Fruit fly (Drosophila melanogaster): ENCODE data around the gene Tmf.

Tmf gene

DNA sequence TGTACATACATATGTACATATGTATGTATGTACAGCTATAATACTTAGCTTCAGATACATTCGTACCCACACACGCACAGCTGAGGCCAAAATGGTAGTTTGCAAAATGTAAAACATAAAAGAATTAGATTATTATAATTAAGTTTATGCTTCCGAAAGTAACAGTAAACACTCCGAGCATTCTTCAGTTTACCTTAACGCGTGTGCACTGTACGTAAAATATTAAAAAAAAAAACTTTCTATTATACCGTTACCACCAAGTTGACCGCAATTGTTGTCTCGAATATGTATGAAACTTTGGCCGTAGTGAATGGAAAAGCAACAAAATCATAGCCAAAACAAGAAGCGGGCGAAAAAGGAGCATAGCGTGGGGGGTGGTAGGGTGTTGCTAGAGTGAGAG, 10.4 kb downstream of the Tmf start:
- TF ChIP-seq CG8290 (GFP tag; optimal IDR thresholded peaks at IDR 0.05) = peak; percentile 38
- no peak for TF ChIP-seq CG8290 (tag; optimal IDR thresholded peaks at IDR 0.05)
- TF ChIP-seq gsb-n (tag; optimal IDR thresholded peaks at IDR 0.05) = peak; percentile 85
- peak; percentile 48 for TF ChIP-seq HmgZ (tag; optimal IDR thresholded peaks at IDR 0.05)
- TF ChIP-seq Abd-B (GFP tag; optimal IDR thresholded peaks at IDR 0.05) = peak; percentile 65
- peak; percentile 80 for TF ChIP-seq Sox100B (GFP tag; optimal IDR thresholded peaks at IDR 0.05)
- peak; percentile 71 for TF ChIP-seq CG1529 (GFP tag; optimal IDR thresholded peaks at IDR 0.05)
- TF ChIP-seq Lhr (GFP tag; optimal IDR thresholded peaks at IDR 0.05) = peak; percentile 36
- TF ChIP-seq Hr3 (GFP tag; optimal IDR thresholded peaks at IDR 0.05) = peak; percentile 69
- peak; percentile 91 for TF ChIP-seq vvl (GFP tag; IDR thresholded peaks at IDR 0.05)
- TF ChIP-seq sisA (GFP tag; IDR thresholded peaks at IDR 0.05) = peak; percentile 70
- no peak for TF ChIP-seq ftz-f1 (GFP tag; optimal IDR thresholded peaks at IDR 0.05)
- TF ChIP-seq sens (GFP tag) = peak; percentile 95
- peak; percentile 76 for TF ChIP-seq CG13296 (GFP tag; optimal IDR thresholded peaks at IDR 0.05)
- TF ChIP-seq kay (GFP tag; optimal IDR thresholded peaks at IDR 0.05) = peak; percentile 61
- no peak for TF ChIP-seq lov (optimal IDR thresholded peaks at IDR 0.05)
- TF ChIP-seq lov (GFP tag; IDR thresholded peaks at IDR 0.05) = peak; percentile 63; the same call in 2 of the 3 replicates
- no peak for TF ChIP-seq chinmo (GFP tag; IDR thresholded peaks at IDR 0.05; ENCODE audit: partially characterized antibody)
- no peak for TF ChIP-seq br (optimal IDR thresholded peaks at IDR 0.05)
- TF ChIP-seq CG16863 (GFP tag; optimal IDR thresholded peaks at IDR 0.05) = peak; percentile 61
- no peak for TF ChIP-seq grn (GFP tag; optimal IDR thresholded peaks at IDR 0.05)
- peak; percentile 88 for TF ChIP-seq PHDP (tag; optimal IDR thresholded peaks at IDR 0.05)
- no peak for TF ChIP-seq cad (GFP tag; optimal IDR thresholded peaks at IDR 0.05)
- TF ChIP-seq prd (optimal IDR thresholded peaks at IDR 0.05) = no peak
- peak; percentile 87 for TF ChIP-seq prd (GFP tag; IDR thresholded peaks at IDR 0.05)
- TF ChIP-seq ham (GFP tag; IDR thresholded peaks at IDR 0.05) = no peak
- no peak for TF ChIP-seq cg (GFP tag; optimal IDR thresholded peaks at IDR 0.05)
- TF ChIP-seq Spps (tag; optimal IDR thresholded peaks at IDR 0.05) = peak; percentile 50
- TF ChIP-seq CG9876 (GFP tag; optimal IDR thresholded peaks at IDR 0.05) = peak; percentile 26
- TF ChIP-seq Asciz (GFP tag; optimal IDR thresholded peaks at IDR 0.05) = peak; percentile 80
- no peak for TF ChIP-seq CG13287 (GFP tag; IDR thresholded peaks at IDR 0.05; ENCODE audit: partially characterized antibody)
- TF ChIP-seq pfk (GFP tag; optimal IDR thresholded peaks at IDR 0.05) = no peak
- TF ChIP-seq CG9817 (tag; optimal IDR thresholded peaks at IDR 0.05) = peak; percentile 69
- TF ChIP-seq gcm2 (GFP tag; optimal IDR thresholded peaks at IDR 0.05) = peak; percentile 58
- TF ChIP-seq Dip2 (GFP tag; IDR thresholded peaks at IDR 0.05) = no peak
- peak; percentile 53; the same call in 1 of the 2 replicates for TF ChIP-seq Oaz (GFP tag; IDR thresholded peaks at IDR 0.05)
- TF ChIP-seq CG10654 (GFP tag; optimal IDR thresholded peaks at IDR 0.05) = peak; percentile 65
- TF ChIP-seq ash1 (GFP tag; optimal IDR thresholded peaks at IDR 0.05) = peak; percentile 51
- TF ChIP-seq CG17802 (tag; optimal IDR thresholded peaks at IDR 0.05) = peak; percentile 23
- TF ChIP-seq CG2120 (GFP tag; optimal IDR thresholded peaks at IDR 0.05) = peak; percentile 86
- peak; percentile 53 for TF ChIP-seq NC2β (GFP tag; optimal IDR thresholded peaks at IDR 0.05)
- peak; percentile 23 for TF ChIP-seq twi (tag; optimal IDR thresholded peaks at IDR 0.05)
- TF ChIP-seq bowl (GFP tag; IDR thresholded peaks at IDR 0.05) = no peak
- TF ChIP-seq bab2 (GFP tag; optimal IDR thresholded peaks at IDR 0.05) = peak; percentile 60
- TF ChIP-seq en (GFP tag; optimal IDR thresholded peaks at IDR 0.05) = no peak
- TF ChIP-seq gro (GFP tag; optimal IDR thresholded peaks at IDR 0.05) = peak; percentile 63
- TF ChIP-seq cwo (GFP tag; optimal IDR thresholded peaks at IDR 0.05) = peak; percentile 87
- peak; percentile 21 for TF ChIP-seq ac (GFP tag; optimal IDR thresholded peaks at IDR 0.05)
- TF ChIP-seq CG9437 (GFP tag; optimal IDR thresholded peaks at IDR 0.05) = peak; percentile 74
- TF ChIP-seq CG4360 (GFP tag; IDR thresholded peaks at IDR 0.05) = peak; percentile 5; the same call in 1 of the 2 replicates
- peak; percentile 82 for TF ChIP-seq CG18619 (GFP tag; optimal IDR thresholded peaks at IDR 0.05)
- TF ChIP-seq unpg (GFP tag; optimal IDR thresholded peaks at IDR 0.05) = peak; percentile 89
- TF ChIP-seq NFAT (GFP tag; IDR thresholded peaks at IDR 0.05) = peak; percentile 43; the same call in 1 of the 2 replicates

Measured in whole organism, embryonic.